Worm (Caenorhabditis elegans): ENCODE measurements around the gene sra-31.

sra-31 gene

DNA sequence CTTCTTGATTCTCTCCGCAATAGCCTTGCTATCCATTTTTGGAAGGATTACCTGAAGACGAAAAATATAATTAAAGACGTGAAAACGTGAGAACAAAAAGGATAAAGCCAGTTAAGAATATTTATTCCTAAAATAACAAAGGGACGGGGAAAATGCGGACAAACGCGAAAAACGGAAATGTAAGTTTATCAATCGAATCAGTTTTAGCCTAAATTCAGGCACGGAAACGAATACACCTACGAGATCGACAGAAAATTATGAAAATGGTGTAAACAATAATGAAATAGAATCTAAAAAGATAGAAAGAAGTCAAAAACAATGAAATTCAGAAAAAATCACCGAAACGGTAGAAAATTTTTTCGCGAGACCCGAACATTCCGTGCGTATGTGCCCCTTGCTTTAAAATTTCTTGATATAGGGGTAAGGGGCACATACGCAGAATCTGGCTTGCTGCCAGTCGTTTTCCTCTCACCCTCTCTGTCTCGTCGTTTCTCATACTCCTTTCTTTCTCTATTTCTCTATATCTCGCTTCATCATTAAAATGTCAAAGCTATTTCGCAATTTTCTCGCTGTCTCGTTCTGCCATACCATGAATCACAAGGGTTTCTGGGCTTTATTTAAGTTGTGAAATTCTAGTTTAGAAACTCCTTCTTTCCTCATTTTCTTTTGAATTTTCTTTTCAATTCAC is 10.5 kb upstream of the sra-31 start, which contains the start of gene icd-1:
Gene icd-1 (minus strand): TSS at position 51 of the 688 bp plus-strand sequence.
- TF ChIP-seq zim-3 (tag; optimal IDR thresholded peaks at IDR 0.05) (peak; percentile 44), ama-1 (optimal IDR thresholded peaks at IDR 0.05) (no peak), ama-1 (GFP tag; optimal IDR thresholded peaks at IDR 0.05) (peak in 1 of 2 experiments; percentile 12), aptf-2 (GFP tag; conservative IDR thresholded peaks at IDR 0.05) (0 out of 2 replicates have a peak, but pooled peaks have one; percentile 13), nhr-179 (tag; optimal IDR thresholded peaks at IDR 0.05) (no peak), ztf-22 (GFP tag; optimal IDR thresholded peaks at IDR 0.05) (peak; percentile 37), F22D6.2 (tag; optimal IDR thresholded peaks at IDR 0.05) (peak; percentile 48), B0019.2 (GFP tag; conservative IDR thresholded peaks at IDR 0.05) (peak; percentile 74; the same call in 1 of the 2 replicates), sea-2 (GFP tag; IDR thresholded peaks at IDR 0.05) (no peak), mxl-1 (tag; optimal IDR thresholded peaks at IDR 0.05) (no peak), gei-17 (GFP tag; optimal IDR thresholded peaks at IDR 0.05) (peak; percentile 80), rcor-1 (GFP tag; IDR thresholded peaks at IDR 0.05) (peak; percentile 93), ceh-100 (GFP tag; IDR thresholded peaks at IDR 0.05) (peak; percentile 86), die-1 (tag; optimal IDR thresholded peaks at IDR 0.05) (no peak), rec-8 (tag; optimal IDR thresholded peaks at IDR 0.05) (peak in 1 of 2 experiments; percentile 65), athp-1 (tag; optimal IDR thresholded peaks at IDR 0.05) (peak; percentile 91), attf-6 (GFP tag; IDR thresholded peaks at IDR 0.05) (peak; percentile 61; the same call in 1 of the 2 replicates), atf-7 (tag; optimal IDR thresholded peaks at IDR 0.05) (peak; percentile 82), B0261.1 (tag; optimal IDR thresholded peaks at IDR 0.05) (peak; percentile 20), egl-44 (GFP tag; IDR thresholded peaks at IDR 0.05) (0 out of 2 replicates have a peak, but pooled peaks have one; percentile 33), ets-4 (GFP tag; optimal IDR thresholded peaks at IDR 0.05) (no peak), madf-6 (GFP tag; IDR thresholded peaks at IDR 0.05) (peak; percentile 92), B0035.1 (tag; optimal IDR thresholded peaks at IDR 0.05) (no peak), chd-7 (tag; optimal IDR thresholded peaks at IDR 0.05) (peak; percentile 73), F37B4.10 (GFP tag; IDR thresholded peaks at IDR 0.05) (no peak), madf-10 (tag; optimal IDR thresholded peaks at IDR 0.05) (peak; percentile 79), F57A8.1 (GFP tag; optimal IDR thresholded peaks at IDR 0.05) (no peak), tbx-9 (tag; optimal IDR thresholded peaks at IDR 0.05; ENCODE audit: borderline replicate concordance) (no peak), K11D2.4 (GFP tag; IDR thresholded peaks at IDR 0.05) (peak; percentile 79), mes-4 (tag; optimal IDR thresholded peaks at IDR 0.05) (no peak), lin-26 (GFP tag; IDR thresholded peaks at IDR 0.05) (peak; percentile 45; the same call in 1 of the 2 replicates), hrde-1 (tag; optimal IDR thresholded peaks at IDR 0.05; ENCODE audit: borderline replicate concordance) (peak; percentile 58), ceh-79 (tag; optimal IDR thresholded peaks at IDR 0.05) (no peak), Y53G8AR.9 (GFP tag; conservative IDR thresholded peaks at IDR 0.05) (peak; percentile 92), efl-1 (GFP tag; optimal IDR thresholded peaks at IDR 0.05) (peak; percentile 64), bed-1 (GFP tag; IDR thresholded peaks at IDR 0.05) (no peak), let-526 (GFP tag; IDR thresholded peaks at IDR 0.05) (no peak), snpc-4 (GFP tag; optimal IDR thresholded peaks at IDR 0.05) (peak; percentile 79), snpc-4 (tag; optimal IDR thresholded peaks at IDR 0.05) (peak; percentile 83 to 90 (median 87)), snpc-1.3 (tag; optimal IDR thresholded peaks at IDR 0.05; ENCODE audit: insufficient read depth) (peak; percentile 89), ztf-26 (tag; optimal IDR thresholded peaks at IDR 0.05) (peak; percentile 88), tlf-1 (GFP tag; optimal IDR thresholded peaks at IDR 0.05) (peak; percentile 94), nfya-2 (GFP tag; IDR thresholded peaks at IDR 0.05) (no peak), tbp1 (GFP tag; optimal IDR thresholded peaks at IDR 0.05) (peak; percentile 76), ztf-3 (GFP tag; optimal IDR thresholded peaks at IDR 0.05) (peak; percentile 30), hlh-26 (GFP tag; conservative IDR thresholded peaks at IDR 0.05) (no peak), ccch-3 (GFP tag; optimal IDR thresholded peaks at IDR 0.05) (no peak), egl-18 (GFP tag; IDR thresholded peaks at IDR 0.05) (0 out of 2 replicates have a peak, but pooled peaks have one; percentile 28)
